Fruit fly (Drosophila melanogaster) whole organism, embryonic: Measurements from ENCODE around the gene scpr-B.

Experiments used
- BEAF-32 ChIP-seq: fragments of 200-800 bp; sonication (Bioruptor generic); optimal IDR thresholded peaks from 3 replicates; lab custom pipeline; 2017; ENCODE audit warnings: missing biosample characterization, missing genetic modification characterization, mild to moderate bottlenecking, moderate library complexity, missing genetic modification reagents
- CG12299 ChIP-seq: fragments of 200-800 bp; sonication (Bioruptor generic); optimal IDR thresholded peaks from 2 replicates; lab custom pipeline; 2018; ENCODE audit warnings: missing biosample characterization, mild to moderate bottlenecking, missing genetic modification characterization
- CG13287 ChIP-seq: fragments of 200-800 bp; sonication (Bioruptor generic); IDR thresholded peaks from 2 replicates; pipeline ENCODE4 v1.3.6; 2022; ENCODE audit warnings: missing biosample characterization, missing genetic modification characterization; ENCODE audit not compliant: partially characterized antibody
- CG13894 ChIP-seq: fragments of 200-800 bp; sonication (Bioruptor generic); optimal IDR thresholded peaks from 3 replicates; lab custom pipeline; 2018; ENCODE audit warnings: missing biosample characterization, mild to moderate bottlenecking, missing genetic modification characterization, moderate library complexity
- CG14050 ChIP-seq: fragments of 200-800 bp; sonication (Bioruptor generic); IDR thresholded peaks from 3 replicates; pipeline ENCODE4 v1.3.6; 2022; ENCODE audit warnings: missing biosample characterization, missing genetic modification characterization
- CG14710 ChIP-seq: fragments of 200-800 bp; sonication (Bioruptor generic); optimal IDR thresholded peaks from 3 replicates; lab custom pipeline; 2019; ENCODE audit warnings: missing biosample characterization, mild to moderate bottlenecking, missing genetic modification characterization, moderate library complexity
- CG15479 ChIP-seq: fragments of 200-800 bp; sonication (Bioruptor generic); optimal IDR thresholded peaks from 3 replicates; lab custom pipeline; 2019; ENCODE audit warnings: missing biosample characterization, mild to moderate bottlenecking, missing genetic modification characterization, moderate library complexity
- CG15696 ChIP-seq: fragments of 200-800 bp; sonication (Bioruptor generic); optimal IDR thresholded peaks from 2 replicates; lab custom pipeline; 2019; ENCODE audit warnings: missing biosample characterization, mild to moderate bottlenecking, missing genetic modification characterization, moderate library complexity
- CG1603 ChIP-seq: fragments of 200-800 bp; sonication (Bioruptor generic); optimal IDR thresholded peaks from 2 replicates; lab custom pipeline; 2019; ENCODE audit warnings: missing biosample characterization, mild to moderate bottlenecking, missing genetic modification characterization, moderate library complexity
- CG16815 ChIP-seq: fragments of 200-800 bp; sonication (Bioruptor generic); optimal IDR thresholded peaks from 3 replicates; lab custom pipeline; 2017; ENCODE audit warnings: missing biosample characterization, mild to moderate bottlenecking, missing genetic modification characterization
- CG17385 ChIP-seq: fragments of 200-800 bp; sonication (Bioruptor generic); optimal IDR thresholded peaks from 3 replicates; lab custom pipeline; 2018; ENCODE audit warnings: missing biosample characterization, mild to moderate bottlenecking, missing genetic modification characterization
- CG33557 ChIP-seq: fragments of 200-800 bp; sonication (Bioruptor generic); optimal IDR thresholded peaks from 2 replicates; lab custom pipeline; 2019; ENCODE audit warnings: missing biosample characterization, mild to moderate bottlenecking, missing genetic modification characterization, moderate library complexity
- CG34224 ChIP-seq: fragments of 200-800 bp; sonication (Bioruptor generic); IDR thresholded peaks from 3 replicates; pipeline ENCODE4 v1.3.6; 2022; ENCODE audit warnings: missing biosample characterization, missing genetic modification characterization; ENCODE audit not compliant: partially characterized antibody
- CG34422 ChIP-seq: fragments of 200-800 bp; sonication (Bioruptor generic); IDR thresholded peaks from 3 replicates; pipeline ENCODE4 v1.3.6; 2022; ENCODE audit warnings: missing biosample characterization, missing genetic modification characterization
- CG42726 ChIP-seq: fragments of 200-800 bp; sonication (Bioruptor generic); IDR thresholded peaks from 2 replicates; pipeline ENCODE4 v1.3.6; 2022; ENCODE audit warnings: missing biosample characterization, missing genetic modification characterization; ENCODE audit not compliant: partially characterized antibody
- CG4282 ChIP-seq: fragments of 200-800 bp; sonication (Bioruptor generic); optimal IDR thresholded peaks from 2 replicates; lab custom pipeline; 2016; ENCODE audit warnings: missing biosample characterization, missing genetic modification characterization
- CG7357 ChIP-seq: fragments of 200-800 bp; sonication (Bioruptor generic); IDR thresholded peaks from 3 replicates; pipeline ENCODE4 v1.3.6; 2022; ENCODE audit warnings: missing biosample characterization, missing genetic modification characterization
- D19A ChIP-seq: fragments of 200-800 bp; optimal IDR thresholded peaks from 3 replicates; lab custom pipeline; 2019; ENCODE audit warnings: missing biosample characterization, mild to moderate bottlenecking, missing genetic modification characterization, moderate library complexity
- Dp ChIP-seq: fragments of 200-800 bp; sonication (Bioruptor generic); optimal IDR thresholded peaks from 2 replicates; lab custom pipeline; 2018; ENCODE audit warnings: missing biosample characterization, mild to moderate bottlenecking, missing genetic modification characterization, moderate library complexity
- E2f2 ChIP-seq: fragments of 200-800 bp; sonication (Bioruptor generic); IDR thresholded peaks from 2 replicates; pipeline ENCODE4 v1.3.6; 2022; ENCODE audit warnings: missing biosample characterization, missing genetic modification characterization
- Ets97D ChIP-seq: fragments of 200-800 bp; sonication (Bioruptor generic); optimal IDR thresholded peaks from 3 replicates; lab custom pipeline; 2016; ENCODE audit warnings: missing biosample characterization, missing genetic modification characterization
- GATAe ChIP-seq: fragments of 200-800 bp; sonication (Bioruptor generic); conservative IDR thresholded peaks from 2 replicates; pipeline ENCODE4 v1.3.6; 2022; ENCODE audit warnings: missing biosample characterization, missing genetic modification characterization
- HmgZ ChIP-seq: fragments of 200-800 bp; sonication (Bioruptor generic); optimal IDR thresholded peaks from 2 replicates; lab custom pipeline; 2018; ENCODE audit warnings: missing biosample characterization, mild to moderate bottlenecking, missing genetic modification characterization
- MBD-R2 ChIP-seq: fragments of 200-800 bp; sonication (Bioruptor generic); IDR thresholded peaks from 2 replicates; pipeline ENCODE4 v1.3.6; 2022; ENCODE audit warnings: missing biosample characterization, missing genetic modification characterization
- MESR4 ChIP-seq: fragments of 200-800 bp; sonication (Bioruptor generic); optimal IDR thresholded peaks from 2 replicates; lab custom pipeline; 2018; ENCODE audit warnings: missing biosample characterization, mild to moderate bottlenecking, missing genetic modification characterization, moderate library complexity
- Myb ChIP-seq: fragments of 200-800 bp; sonication (Bioruptor generic); optimal IDR thresholded peaks from 2 replicates; lab custom pipeline; 2016; ENCODE audit warnings: missing biosample characterization, missing genetic modification characterization
- NfI ChIP-seq: fragments of 200-800 bp; sonication (Bioruptor generic); optimal IDR thresholded peaks from 3 replicates; lab custom pipeline; 2018; ENCODE audit warnings: missing biosample characterization, mild to moderate bottlenecking, missing genetic modification characterization, moderate library complexity
- Oaz ChIP-seq: fragments of 200-800 bp; sonication (Bioruptor generic); IDR thresholded peaks from 2 replicates; pipeline ENCODE4 v1.3.6; 2022; ENCODE audit warnings: missing biosample characterization, missing genetic modification characterization
- Pdp1 ChIP-seq, 2 experiments: fragments of 200-800 bp; sonication (Bioruptor generic); optimal IDR thresholded peaks; 3 replicates each; lab custom pipeline; 2016; ENCODE audit warnings: missing biosample characterization in 2 of 2, missing genetic modification characterization in 2 of 2, mild to moderate bottlenecking in 1 of 2, moderate library complexity in 1 of 2
- Usf ChIP-seq: fragments of 200-800 bp; sonication (Bioruptor generic); optimal IDR thresholded peaks from 2 replicates; lab custom pipeline; 2017; ENCODE audit warnings: missing genotype, missing biosample characterization, missing genetic modification characterization
- YL-1 ChIP-seq: fragments of 200-800 bp; sonication (Bioruptor generic); optimal IDR thresholded peaks from 3 replicates; lab custom pipeline; 2017; ENCODE audit warnings: missing biosample characterization, mild to moderate bottlenecking, missing genetic modification characterization
- ara ChIP-seq: fragments of 200-800 bp; sonication (Bioruptor generic); IDR thresholded peaks from 2 replicates; pipeline ENCODE4 v1.3.6; 2022; ENCODE audit warnings: missing biosample characterization, missing genetic modification characterization
- ato ChIP-seq: fragments of 200-800 bp; sonication (Bioruptor generic); IDR thresholded peaks from 2 replicates; pipeline ENCODE4 v1.3.6; 2022; ENCODE audit warnings: missing biosample characterization, missing genetic modification characterization; ENCODE audit not compliant: partially characterized antibody
- bbx ChIP-seq: fragments of 200-800 bp; sonication (Bioruptor generic); IDR thresholded peaks from 2 replicates; pipeline ENCODE4 v1.3.6; 2022; ENCODE audit warnings: missing biosample characterization, missing genetic modification characterization; ENCODE audit not compliant: partially characterized antibody
- crc ChIP-seq: fragments of 200-800 bp; sonication (Bioruptor generic); optimal IDR thresholded peaks from 2 replicates; lab custom pipeline; 2016; ENCODE audit warnings: missing biosample characterization, missing genetic modification characterization
- crp ChIP-seq, 2 experiments: fragments of 200-800 bp; sonication (Bioruptor generic); optimal IDR thresholded peaks; 2 replicates in 1 of 2; 3 replicates in 1 of 2; lab custom pipeline; 2017; ENCODE audit warnings: missing biosample characterization in 2 of 2, missing genetic modification characterization in 2 of 2, mild to moderate bottlenecking in 1 of 2, moderate library complexity in 1 of 2
- dimm ChIP-seq: fragments of 200-800 bp; sonication (Bioruptor generic); IDR thresholded peaks from 2 replicates; pipeline ENCODE4 v1.3.6; 2022; ENCODE audit warnings: missing biosample characterization, missing genetic modification characterization
- dm ChIP-seq: fragments of 200-800 bp; sonication (Bioruptor generic); optimal IDR thresholded peaks from 3 replicates; lab custom pipeline; 2016; ENCODE audit warnings: missing biosample characterization, missing genetic modification characterization
- fd102C ChIP-seq: fragments of 200-800 bp; sonication (Bioruptor generic); optimal IDR thresholded peaks from 2 replicates; lab custom pipeline; 2018; ENCODE audit warnings: missing biosample characterization, mild to moderate bottlenecking, missing genetic modification characterization, moderate library complexity
- gfzf ChIP-seq: fragments of 200-800 bp; sonication (Bioruptor generic); optimal IDR thresholded peaks from 2 replicates; lab custom pipeline; 2016; ENCODE audit warnings: missing biosample characterization, mild to moderate bottlenecking, missing genetic modification characterization, moderate library complexity
- onecut ChIP-seq: fragments of 200-800 bp; sonication (Bioruptor generic); IDR thresholded peaks from 2 replicates; pipeline ENCODE4 v1.3.6; 2022; ENCODE audit warnings: missing biosample characterization, missing genetic modification characterization
- pan ChIP-seq, 4 experiments: fragments of >200 bp in 3 of 4; fragments of 200-800 bp in 1 of 4; sonication (Bioruptor generic) in 1 of 4; optimal IDR thresholded peaks in 3 of 4; IDR thresholded peaks in 1 of 4; 2 replicates each; pipeline versions ENCODE4 v1.3.6 to Lab custom; 2017 to 2022; ENCODE audit warnings: missing biosample characterization in 2 of 4, missing genetic modification characterization in 2 of 4, mixed read lengths in 1 of 4
- pita ChIP-seq: fragments of 200-800 bp; sonication (Bioruptor generic); optimal IDR thresholded peaks from 2 replicates; lab custom pipeline; 2017; ENCODE audit warnings: missing biosample characterization, mild to moderate bottlenecking, missing genetic modification characterization
- prd ChIP-seq, 3 experiments: fragments of >200 bp in 2 of 3; fragments of 200-800 bp in 1 of 3; sonication (Bioruptor generic) in 1 of 3; optimal IDR thresholded peaks in 2 of 3; IDR thresholded peaks in 1 of 3; 2 replicates in 2 of 3; 3 replicates in 1 of 3; pipeline versions ENCODE4 v1.3.6 to Lab custom; 2017 to 2022; ENCODE audit warnings: missing biosample characterization in 1 of 3, missing genetic modification characterization in 1 of 3
- pzg ChIP-seq: fragments of 200-800 bp; sonication (Bioruptor generic); optimal IDR thresholded peaks from 3 replicates; lab custom pipeline; 2018; ENCODE audit warnings: missing biosample characterization, mild to moderate bottlenecking, missing genetic modification characterization, moderate library complexity
- slbo ChIP-seq: fragments of 200-800 bp; sonication (Bioruptor generic); IDR thresholded peaks from 2 replicates; pipeline ENCODE4 v1.3.6; 2022; ENCODE audit warnings: missing biosample characterization, missing genetic modification characterization
- stwl ChIP-seq: fragments of 200-800 bp; sonication (Bioruptor generic); optimal IDR thresholded peaks from 3 replicates; lab custom pipeline; 2018; ENCODE audit warnings: missing biosample characterization, mild to moderate bottlenecking, missing genetic modification characterization, moderate library complexity
- sug ChIP-seq: fragments of 200-800 bp; optimal IDR thresholded peaks from 2 replicates; lab custom pipeline; 2019; ENCODE audit warnings: missing biosample characterization, mild to moderate bottlenecking, missing genetic modification characterization, moderate library complexity
- tin ChIP-seq: fragments of 200-800 bp; sonication (Bioruptor generic); optimal IDR thresholded peaks from 3 replicates; lab custom pipeline; 2016; ENCODE audit warnings: missing biosample characterization, missing genetic modification characterization
- yki ChIP-seq: fragments of >200 bp; optimal IDR thresholded peaks from 3 replicates; lab custom pipeline; 2018

The scpr-B gene

dm6 chr3R:11237598-11237997, 3.2 kb downstream of the scpr-B start, which contains the start of gene CG31388:
TSS of gene CG31388 (plus strand) at chr3R:11237815.
- peak; percentile 23 for TF ChIP-seq BEAF-32 (GFP tag; lab: Kevin White, UChicago)
- TF ChIP-seq fd102C = no peak
- peak; percentile 71 for TF ChIP-seq pzg (GFP tag; lab: Kevin White, UChicago)
- TF ChIP-seq Dp (GFP tag; lab: Kevin White, UChicago) = peak; percentile 91
- TF ChIP-seq pan (optimal IDR thresholded peaks at IDR 0.05; lab: Kevin White, UChicago) = no peak
- TF ChIP-seq pan (GFP tag; optimal IDR thresholded peaks at IDR 0.05 in 1 of 2, IDR thresholded peaks at IDR 0.05 in 1 of 2) = peak in 1 of 2 experiments; percentile 23
- TF ChIP-seq MESR4 (GFP tag; lab: Kevin White, UChicago) = peak; percentile 83
- peak; percentile 98 for TF ChIP-seq CG17385 (GFP tag; lab: Kevin White, UChicago)
- TF ChIP-seq yki (lab: Kevin White, UChicago) = peak; percentile 20
- no peak for TF ChIP-seq dimm (GFP tag; lab: Robert Waterston, UW)
- TF ChIP-seq Pdp1 (GFP tag; optimal IDR thresholded peaks at IDR 0.05; lab: Kevin White, UChicago) = peak in 1 of 2 experiments; percentile 9
- peak; percentile 61 for TF ChIP-seq Myb (GFP tag; lab: Kevin White, UChicago)
- no peak for TF ChIP-seq crc (GFP tag; lab: Kevin White, UChicago)
- peak; percentile 23 for TF ChIP-seq dm
- TF ChIP-seq gfzf (GFP tag; lab: Kevin White, UChicago) = peak; percentile 16
- peak; percentile 31 for TF ChIP-seq CG1603
- no peak for TF ChIP-seq CG13894 (tag; lab: Kevin White, UChicago)
- peak; percentile 98 for TF ChIP-seq D19A
- peak; percentile 27 for TF ChIP-seq HmgZ (tag; lab: Kevin White, UChicago)
- TF ChIP-seq crp (GFP tag; optimal IDR thresholded peaks at IDR 0.05; lab: Kevin White, UChicago) = peak in 1 of 2 experiments; percentile 49
- TF ChIP-seq Ets97D = peak; percentile 44
- TF ChIP-seq sug (tag; lab: Kevin White, UChicago) = peak; percentile 96
- peak; percentile 95 for TF ChIP-seq CG14710
- TF ChIP-seq CG16815 = no peak
- peak; percentile 54; the same call in 1 of the 3 replicates for TF ChIP-seq CG34422 (GFP tag; lab: Robert Waterston, UW)
- no peak for TF ChIP-seq CG42726
- peak; percentile 63 for TF ChIP-seq YL-1
- peak; percentile 85 for TF ChIP-seq MBD-R2
- peak; percentile 48 for TF ChIP-seq stwl
- peak; percentile 32; the same call in 1 of the 2 replicates for TF ChIP-seq onecut (GFP tag; lab: Robert Waterston, UW)
- TF ChIP-seq CG13287 = peak; percentile 28; the same call in 1 of the 2 replicates
- no peak for TF ChIP-seq tin
- TF ChIP-seq bbx = peak; percentile 19; the same call in 1 of the 2 replicates
- TF ChIP-seq E2f2 = peak; percentile 93
- no peak for TF ChIP-seq pita
- TF ChIP-seq, all 482 proteins: peak for 26

DNA sequence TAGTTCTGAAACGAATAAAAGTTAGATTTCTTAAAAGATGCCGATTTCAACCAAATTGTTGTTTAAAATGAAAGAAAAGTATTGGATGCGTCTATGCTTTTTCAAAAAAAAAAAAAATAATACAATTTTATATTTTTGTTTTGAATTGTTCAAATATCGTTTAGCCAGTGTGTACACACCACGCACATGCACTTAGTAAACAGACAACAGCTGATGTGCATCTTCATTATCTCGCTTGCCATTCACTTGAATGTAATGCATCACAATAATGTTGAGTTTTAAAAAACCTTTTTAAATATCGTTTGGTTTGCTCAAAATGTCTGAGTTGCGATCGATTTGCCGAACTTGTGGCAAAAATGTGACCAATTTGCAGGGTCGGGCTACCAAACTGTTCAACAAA, 4.8 kb downstream of the scpr-B start, which contains the start of gene CG31441:
CG31441 (plus strand) TSS at position 246 of the 400 bp plus-strand sequence.
- TF ChIP-seq CG13287 (peak; percentile 64; the same call in 1 of the 2 replicates), GATAe (no peak), ara (GFP tag; lab: Robert Waterston, UW) (no peak), prd (optimal IDR thresholded peaks at IDR 0.05; lab: Kevin White, UChicago) (no peak), prd (GFP tag; IDR thresholded peaks at IDR 0.05; lab: Robert Waterston, UW) (no peak), CG15696 (no peak), Usf (GFP tag; lab: Kevin White, UChicago) (no peak), ato (peak; percentile 30; the same call in 1 of the 2 replicates), CG33557 (GFP tag; lab: Kevin White, UChicago) (no peak), Oaz (GFP tag; lab: Robert Waterston, UW) (no peak), slbo (GFP tag; lab: Robert Waterston, UW) (no peak), CG7357 (GFP tag; lab: Robert Waterston, UW) (no peak), CG34224 (GFP tag; lab: Robert Waterston, UW) (peak; percentile 75), CG4282 (no peak), CG17385 (GFP tag; lab: Kevin White, UChicago) (peak; percentile 52), CG12299 (tag; lab: Kevin White, UChicago) (no peak), CG14050 (GFP tag; lab: Robert Waterston, UW) (no peak), CG15479 (GFP tag; lab: Kevin White, UChicago) (no peak), NfI (no peak)
